Fruit fly (Drosophila melanogaster) whole organism: Measurements from ENCODE around the gene Sce.

ENCODE experiments used
- CG8478 ChIP-seq: fragments of >200 bp; optimal IDR thresholded peaks from 2 replicates; lab custom pipeline; 2018; ENCODE audit warnings: inconsistent platforms
- Dll ChIP-seq: fragments of >200 bp; optimal IDR thresholded peaks from 2 replicates; lab custom pipeline; 2017
- EcR ChIP-seq, 2 experiments: fragments of >200 bp; optimal IDR thresholded peaks; 2 replicates each; lab custom pipeline; 2017; ENCODE audit warnings: missing biosample characterization in 2 of 2, missing genetic modification characterization in 2 of 2, missing genetic modification reagents in 2 of 2
- pan ChIP-seq: fragments of >200 bp; optimal IDR thresholded peaks from 2 replicates; lab custom pipeline; 2017
- psq ChIP-seq: fragments of >200 bp; optimal IDR thresholded peaks from 2 replicates; lab custom pipeline; 2017
- usp ChIP-seq: fragments of >200 bp; optimal IDR thresholded peaks from 2 replicates; lab custom pipeline; 2017; ENCODE audit warnings: missing biosample characterization, missing genetic modification characterization, mixed read lengths

Sce gene

DNA sequence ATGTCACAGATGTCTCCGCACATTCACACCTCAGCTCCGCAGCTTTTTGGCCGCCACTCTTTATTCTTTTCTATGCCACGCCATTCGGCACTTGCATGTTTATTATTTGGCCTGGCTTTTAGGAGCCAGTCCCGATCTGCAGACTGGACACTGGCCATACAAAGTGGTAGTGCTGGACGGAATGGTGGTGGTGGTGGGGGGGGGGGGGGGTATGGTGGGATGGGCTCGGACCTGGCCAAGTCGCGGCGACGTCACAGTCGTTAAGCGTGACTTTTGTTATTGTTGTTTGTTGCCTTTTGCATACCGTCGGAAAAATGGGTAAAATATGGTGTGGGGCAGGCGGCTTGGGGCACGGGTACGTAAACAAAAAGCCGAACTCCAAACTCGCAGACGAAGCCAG is 3.2 kb upstream of the Sce start:
- TF ChIP-seq CG8478 (lab: Kevin White, UChicago) (no peak), usp (GFP tag; lab: Kevin White, UChicago) (no peak), EcR (GFP tag; optimal IDR thresholded peaks at IDR 0.05; lab: Kevin White, UChicago) (no peak)

DNA sequence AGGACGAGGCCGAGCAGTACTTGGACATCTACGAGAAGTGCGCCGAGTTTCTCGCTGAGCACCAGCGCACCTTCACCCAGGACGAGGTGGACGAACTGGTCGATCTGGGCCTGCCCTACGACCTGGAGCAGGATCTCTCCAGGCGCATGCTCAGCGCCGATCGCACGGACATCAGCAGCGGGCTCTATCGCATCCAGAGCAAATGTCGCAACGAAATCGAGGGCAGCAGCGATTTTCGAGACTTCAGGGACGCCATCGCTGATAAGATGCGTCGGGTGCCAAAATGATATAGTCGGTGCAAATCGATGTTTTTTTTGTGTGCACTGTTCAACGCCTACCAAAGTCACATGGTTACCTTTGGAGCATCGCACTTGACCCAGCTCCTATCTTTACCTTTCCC is 2.2 kb downstream of the Sce start:
- TF ChIP-seq EcR (GFP tag; optimal IDR thresholded peaks at IDR 0.05; lab: Kevin White, UChicago) (no peak), pan (lab: Kevin White, UChicago) (no peak)

DNA sequence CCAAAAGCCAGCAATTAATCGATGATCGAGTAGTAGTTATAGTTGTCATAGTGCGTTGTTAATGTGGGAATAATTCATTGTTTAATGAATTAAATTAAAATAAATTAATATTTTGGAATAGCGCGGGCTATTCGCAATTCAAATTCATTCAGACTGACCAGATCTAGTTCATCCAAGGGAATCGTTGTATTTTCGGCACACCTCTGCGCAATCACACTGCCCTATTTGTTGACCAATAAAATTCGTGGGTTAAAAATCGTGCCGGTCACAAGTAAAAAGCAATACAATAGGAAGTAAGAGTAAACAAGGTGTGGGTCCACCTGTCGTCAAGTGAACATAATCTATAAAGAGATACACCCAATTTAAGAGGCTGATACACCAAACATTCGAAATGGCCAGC is 2.8 kb downstream of the Sce start, which contains the start of gene CG12883:
Gene CG12883 (plus strand): TSS at position 273 of the 400 bp plus-strand sequence.
- no peak for TF ChIP-seq Dll (lab: Kevin White, UChicago)
- no peak for TF ChIP-seq CG8478 (lab: Kevin White, UChicago)
- no peak for TF ChIP-seq EcR (GFP tag; optimal IDR thresholded peaks at IDR 0.05; lab: Kevin White, UChicago)
- no peak for TF ChIP-seq usp (GFP tag; lab: Kevin White, UChicago)
- no peak for TF ChIP-seq pan (lab: Kevin White, UChicago)
- no peak for TF ChIP-seq psq (lab: Kevin White, UChicago)

DNA sequence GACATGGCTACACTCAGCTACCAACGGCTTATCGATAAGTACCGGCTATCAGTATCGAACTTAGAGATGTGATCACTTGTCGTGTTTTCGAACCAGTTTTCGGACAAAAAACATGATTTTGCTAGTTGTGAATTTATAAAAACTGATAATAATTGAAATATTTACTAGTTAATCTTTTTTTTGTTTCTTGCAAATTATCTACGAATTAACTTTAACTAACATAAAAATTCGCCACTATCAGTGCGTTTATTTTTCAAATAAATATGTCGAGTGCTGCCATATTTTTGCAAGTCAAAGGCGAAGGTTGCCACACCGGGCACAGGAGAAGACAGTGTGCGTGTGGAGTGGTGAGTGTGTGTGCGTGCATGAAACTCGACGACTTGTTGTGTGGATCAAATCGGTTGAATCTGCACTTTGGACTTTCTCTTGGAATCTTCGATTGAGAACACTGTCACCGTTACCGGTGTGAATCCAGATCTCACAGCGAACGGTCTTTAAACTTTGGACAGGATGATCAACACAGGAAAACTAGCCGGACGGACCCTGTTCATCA is 4.6 kb downstream of the Sce start, which contains the start of gene Hsdl2:
Gene Hsdl2 (plus strand): TSS at position 349 of the 553 bp plus-strand sequence.
- no peak for TF ChIP-seq CG8478 (lab: Kevin White, UChicago)
- no peak for TF ChIP-seq pan (lab: Kevin White, UChicago)
- no peak for TF ChIP-seq EcR (GFP tag; optimal IDR thresholded peaks at IDR 0.05; lab: Kevin White, UChicago)
- TF ChIP-seq psq (lab: Kevin White, UChicago): no peak

DNA sequence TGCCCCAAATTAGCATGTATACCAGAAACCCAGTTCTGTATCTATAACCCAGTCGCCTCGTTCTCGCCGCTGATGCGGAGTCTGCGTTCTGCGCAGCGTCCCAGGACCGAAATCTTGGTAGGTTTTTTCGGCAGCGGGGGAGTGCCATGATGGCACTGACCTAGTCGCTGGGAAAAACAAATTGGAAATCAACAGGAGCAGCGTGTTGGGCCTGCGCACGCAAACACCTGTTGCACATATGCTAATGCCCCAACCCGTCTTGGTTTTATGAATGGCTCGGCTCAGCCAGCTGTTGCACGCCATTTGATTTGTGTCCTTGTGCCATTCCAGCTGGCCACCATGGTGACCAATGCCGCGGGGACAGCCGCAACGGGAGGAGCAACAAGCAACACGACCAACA is 19.0 kb downstream of the Sce start:
- TF ChIP-seq usp (GFP tag; lab: Kevin White, UChicago) (no peak), psq (lab: Kevin White, UChicago) (no peak), EcR (GFP tag; optimal IDR thresholded peaks at IDR 0.05; lab: Kevin White, UChicago) (no peak), pan (lab: Kevin White, UChicago) (no peak), Dll (lab: Kevin White, UChicago) (no peak), CG8478 (lab: Kevin White, UChicago) (no peak)

DNA sequence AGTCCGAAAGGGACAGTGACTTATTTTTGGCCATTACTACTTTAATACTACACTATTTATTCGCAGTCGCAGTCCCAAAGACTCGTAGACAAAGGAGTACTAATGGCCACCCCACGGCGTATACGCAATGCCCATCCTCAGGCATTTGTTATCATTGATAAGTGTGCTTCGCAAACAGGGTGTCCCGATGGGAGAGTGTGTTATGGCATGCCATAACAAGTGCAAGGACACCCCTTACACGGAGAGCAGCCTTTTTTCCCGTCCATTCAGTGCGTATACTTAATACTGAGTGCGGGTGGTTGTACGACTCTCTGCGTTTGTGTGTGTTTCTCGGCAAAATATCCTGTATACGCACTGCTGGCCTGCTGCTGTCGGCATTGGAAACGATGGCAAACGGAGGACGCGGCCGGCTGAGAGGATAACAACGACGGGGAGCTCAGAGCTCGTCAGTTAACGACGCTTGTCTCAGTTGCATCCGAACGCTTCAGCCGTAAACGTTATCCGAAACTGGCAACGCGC is 19.8 kb downstream of the Sce start, which contains the start of gene unc80:
Gene unc80 (plus strand): TSS at position 469 of the 519 bp plus-strand sequence.
- TF ChIP-seq psq (lab: Kevin White, UChicago) (no peak), Dll (lab: Kevin White, UChicago) (no peak), CG8478 (lab: Kevin White, UChicago) (no peak), usp (GFP tag; lab: Kevin White, UChicago) (no peak), EcR (GFP tag; optimal IDR thresholded peaks at IDR 0.05; lab: Kevin White, UChicago) (no peak), pan (lab: Kevin White, UChicago) (no peak)

DNA sequence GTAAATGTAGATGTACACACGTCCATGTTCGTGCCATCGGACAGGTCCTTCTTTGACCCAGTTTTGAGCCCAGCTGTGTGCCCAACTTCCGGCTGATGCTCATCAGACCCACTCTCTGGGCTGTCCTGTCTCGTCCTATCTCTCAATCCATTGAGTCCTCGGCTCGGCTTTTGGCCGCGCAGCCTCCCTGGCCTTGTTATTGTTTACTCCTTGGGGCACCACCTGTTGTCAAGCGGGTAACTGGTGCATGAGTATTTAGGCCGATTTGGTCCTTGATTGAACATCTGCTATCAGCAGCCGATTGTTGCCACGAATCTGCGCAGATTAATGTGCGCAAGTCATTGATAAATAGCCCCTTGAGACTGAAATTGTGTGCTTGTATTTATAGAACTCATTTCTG is 20.4 kb downstream of the Sce start:
- TF ChIP-seq Dll (lab: Kevin White, UChicago) (no peak), EcR (GFP tag; optimal IDR thresholded peaks at IDR 0.05; lab: Kevin White, UChicago) (no peak), CG8478 (lab: Kevin White, UChicago) (no peak), psq (lab: Kevin White, UChicago) (no peak), pan (lab: Kevin White, UChicago) (no peak), usp (GFP tag; lab: Kevin White, UChicago) (no peak)

DNA sequence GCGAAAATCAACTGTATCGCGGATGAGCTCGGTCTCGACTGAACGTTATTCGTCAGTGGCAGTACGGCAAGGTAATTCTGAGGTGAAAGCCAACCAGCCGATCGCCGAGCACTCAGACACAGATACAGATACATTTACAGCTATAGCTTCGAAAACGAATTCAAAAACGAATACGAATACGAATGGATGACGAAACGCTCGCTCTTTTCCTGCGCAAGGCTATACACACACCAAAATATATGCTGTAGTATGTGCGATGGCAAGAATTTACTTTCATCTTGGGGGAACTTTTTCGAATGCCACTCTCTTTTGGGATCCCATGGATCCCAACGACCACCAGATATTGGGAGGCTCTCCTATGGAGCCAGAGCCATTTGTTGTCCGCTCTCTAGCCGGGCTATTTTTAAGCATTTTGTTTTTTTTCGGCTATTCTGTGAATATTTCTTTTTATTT is 21.7 kb downstream of the Sce start, which contains the start of gene Mlc1:
Gene Mlc1 (minus strand): TSS at position 51 of the 453 bp plus-strand sequence.
- no peak for TF ChIP-seq EcR (GFP tag; optimal IDR thresholded peaks at IDR 0.05; lab: Kevin White, UChicago)
- TF ChIP-seq pan (lab: Kevin White, UChicago): no peak
- TF ChIP-seq Dll (lab: Kevin White, UChicago): no peak
- no peak for TF ChIP-seq CG8478 (lab: Kevin White, UChicago)
- no peak for TF ChIP-seq psq (lab: Kevin White, UChicago)

DNA sequence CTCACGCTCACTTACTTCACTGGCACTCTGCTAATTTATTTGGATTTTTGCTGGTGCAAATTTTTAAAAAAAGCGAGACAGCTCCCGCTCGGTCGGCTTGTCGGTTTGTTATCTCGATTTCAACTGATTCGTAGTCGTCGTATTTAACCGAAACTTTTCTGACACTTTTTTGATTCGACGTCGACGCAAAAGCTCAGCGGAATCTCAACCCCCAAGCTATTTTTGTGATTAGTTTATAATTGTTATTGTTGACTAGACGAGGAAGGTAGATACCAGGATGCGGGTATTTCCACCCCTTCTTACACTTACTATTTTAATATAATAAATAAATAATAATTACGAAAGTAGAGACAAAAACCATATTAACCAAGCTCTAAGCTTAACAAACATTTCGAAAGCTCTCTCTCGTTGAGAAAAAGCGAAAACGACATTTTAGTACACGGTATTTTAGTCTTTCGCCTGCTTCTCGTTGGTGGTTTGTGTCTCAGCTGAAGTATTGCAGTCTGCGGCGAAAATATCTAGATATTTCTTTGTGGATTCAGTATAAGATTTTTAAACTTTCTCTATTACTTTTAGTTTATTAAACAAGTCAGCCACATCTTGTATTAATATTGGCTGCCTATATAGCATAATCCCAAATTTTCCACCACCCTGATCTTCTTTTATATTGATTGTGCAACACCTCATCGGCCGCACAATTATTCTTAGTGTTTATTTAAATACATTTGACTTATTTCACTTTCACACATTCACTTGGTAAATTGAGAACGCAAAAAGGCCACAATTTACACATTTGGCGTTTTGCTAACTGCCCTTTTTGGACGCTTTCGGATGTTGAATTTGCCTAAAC is 24.9 kb downstream of the Sce start, which contains the start of gene tau:
Gene tau (minus strand): TSS at position 311 of the 850 bp plus-strand sequence.
- TF ChIP-seq CG8478 (lab: Kevin White, UChicago) (no peak), psq (lab: Kevin White, UChicago) (no peak), Dll (lab: Kevin White, UChicago) (no peak), EcR (GFP tag; optimal IDR thresholded peaks at IDR 0.05; lab: Kevin White, UChicago) (no peak), pan (lab: Kevin White, UChicago) (no peak), usp (GFP tag; lab: Kevin White, UChicago) (no peak)

DNA sequence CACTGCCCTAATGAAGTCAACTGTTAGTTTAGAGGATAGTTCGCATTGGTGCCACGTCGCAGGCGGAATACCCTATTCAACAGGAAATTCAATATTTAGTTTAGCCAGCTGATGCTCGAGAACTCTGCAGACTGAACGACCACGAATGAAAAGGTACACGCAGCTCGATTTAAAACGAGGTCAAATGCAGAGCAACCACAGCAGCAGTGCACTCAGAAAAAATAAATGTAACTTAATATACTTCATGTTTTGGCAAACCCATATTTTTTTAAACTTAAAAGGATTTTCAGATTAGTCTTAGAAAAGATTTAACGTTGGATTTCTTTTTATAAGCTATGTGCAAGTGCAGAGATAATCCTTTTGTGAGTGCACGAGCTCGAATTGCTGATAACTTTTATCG is 26.7 kb downstream of the Sce start:
- TF ChIP-seq EcR (GFP tag; optimal IDR thresholded peaks at IDR 0.05; lab: Kevin White, UChicago) (no peak), pan (lab: Kevin White, UChicago) (no peak)

DNA sequence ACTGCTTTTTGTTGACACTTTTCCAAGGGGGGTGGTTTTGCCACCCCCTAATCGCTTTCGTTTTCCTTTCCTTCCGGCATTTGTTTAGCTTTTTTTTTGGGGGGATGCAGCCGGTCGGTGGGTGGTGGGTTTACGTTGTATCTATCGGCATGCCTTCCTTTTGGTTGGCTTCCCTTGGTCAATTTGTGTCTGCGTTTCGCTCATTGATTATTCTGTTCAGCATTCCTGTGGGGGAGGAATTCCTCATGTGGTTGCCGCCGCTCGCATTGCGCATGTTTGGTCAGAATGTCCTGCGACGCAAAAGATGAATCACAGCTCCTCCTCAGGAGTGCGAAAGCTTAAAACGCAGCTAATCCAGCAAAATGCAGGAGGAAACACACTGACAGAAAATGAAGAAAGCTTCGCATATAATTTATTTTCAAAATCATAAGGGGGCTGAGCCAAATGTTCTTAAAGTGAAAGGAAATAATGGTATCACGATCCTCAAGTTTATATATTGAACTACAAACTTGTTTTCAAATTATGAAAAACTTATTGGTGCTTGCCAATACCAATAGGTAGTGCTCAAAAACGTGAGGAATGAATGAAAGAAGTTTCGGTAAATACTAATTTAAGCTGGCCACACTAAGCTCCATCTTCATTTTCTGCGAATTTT is 29.5 kb downstream of the Sce start, which contains the start of gene RpS10a:
Gene RpS10a (plus strand): TSS at position 605 of the 655 bp plus-strand sequence.
- no peak for TF ChIP-seq EcR (GFP tag; optimal IDR thresholded peaks at IDR 0.05; lab: Kevin White, UChicago)
- TF ChIP-seq psq (lab: Kevin White, UChicago): no peak
- no peak for TF ChIP-seq Dll (lab: Kevin White, UChicago)
- no peak for TF ChIP-seq usp (GFP tag; lab: Kevin White, UChicago)
- no peak for TF ChIP-seq CG8478 (lab: Kevin White, UChicago)
- TF ChIP-seq pan (lab: Kevin White, UChicago): no peak
